Fruit fly (Drosophila melanogaster) whole organism, embryonic: Measurements from ENCODE around the gene CG3630.
A peak's percentile ranks its signal among the peaks of the same experiment; 100 is the strongest.

Experiments
- ATbp ChIP-seq: fragments of 200-800 bp; sonication (Bioruptor generic); optimal IDR thresholded peaks from 2 replicates; lab custom pipeline; 2017; ENCODE audit warnings: missing biosample characterization, mild to moderate bottlenecking, missing genetic modification characterization, missing genetic modification reagents
- B-H1 ChIP-seq: fragments of 200-800 bp; sonication (Bioruptor generic); IDR thresholded peaks from 3 replicates; pipeline ENCODE4 v1.3.6; 2022; ENCODE audit warnings: missing biosample characterization, missing genetic modification characterization
- CG10267 ChIP-seq: fragments of 200-800 bp; sonication (Bioruptor generic); optimal IDR thresholded peaks from 2 replicates; lab custom pipeline; 2018; ENCODE audit warnings: missing biosample characterization, mild to moderate bottlenecking, missing genetic modification characterization, moderate library complexity
- CG10543 ChIP-seq: fragments of 200-800 bp; sonication (Bioruptor generic); optimal IDR thresholded peaks from 3 replicates; lab custom pipeline; 2017; ENCODE audit warnings: missing biosample characterization, mild to moderate bottlenecking, missing genetic modification characterization, moderate library complexity
- CG10565 ChIP-seq: fragments of 200-800 bp; sonication (Bioruptor generic); optimal IDR thresholded peaks from 3 replicates; lab custom pipeline; 2016; ENCODE audit warnings: missing biosample characterization, mild to moderate bottlenecking, missing genetic modification characterization
- CG11398 ChIP-seq: fragments of 200-800 bp; sonication (Bioruptor generic); optimal IDR thresholded peaks from 2 replicates; lab custom pipeline; 2016; ENCODE audit warnings: missing biosample characterization, missing genetic modification characterization
- CG11723 ChIP-seq: fragments of 200-800 bp; sonication (Bioruptor generic); optimal IDR thresholded peaks from 2 replicates; lab custom pipeline; 2017; ENCODE audit warnings: missing biosample characterization, mild to moderate bottlenecking, missing genetic modification characterization
- CG12769 ChIP-seq: fragments of 200-800 bp; sonication (Bioruptor generic); optimal IDR thresholded peaks from 2 replicates; lab custom pipeline; 2019; ENCODE audit warnings: missing biosample characterization, mild to moderate bottlenecking, missing genetic modification characterization, moderate library complexity
- CG13123 ChIP-seq: fragments of 200-800 bp; sonication (Bioruptor generic); optimal IDR thresholded peaks from 2 replicates; lab custom pipeline; 2016; ENCODE audit warnings: missing biosample characterization, missing genetic modification characterization
- CG14860 ChIP-seq: fragments of 200-800 bp; sonication (Bioruptor generic); IDR thresholded peaks from 3 replicates; pipeline ENCODE4 v1.3.6; 2022; ENCODE audit warnings: missing biosample characterization, missing genetic modification characterization; ENCODE audit not compliant: partially characterized antibody
- CG17186 ChIP-seq: fragments of 200-800 bp; sonication (Bioruptor generic); optimal IDR thresholded peaks from 3 replicates; lab custom pipeline; 2017; ENCODE audit warnings: missing biosample characterization, missing genetic modification reagents, missing genetic modification characterization
- CG17359 ChIP-seq: fragments of 200-800 bp; sonication (Bioruptor generic); optimal IDR thresholded peaks from 3 replicates; lab custom pipeline; 2018; ENCODE audit warnings: missing biosample characterization, mild to moderate bottlenecking, missing genetic modification characterization, moderate library complexity
- CG17802 ChIP-seq: fragments of 200-800 bp; sonication (Bioruptor generic); optimal IDR thresholded peaks from 2 replicates; lab custom pipeline; 2018; ENCODE audit warnings: missing biosample characterization, mild to moderate bottlenecking, missing genetic modification characterization, moderate library complexity
- CG1792 ChIP-seq: fragments of 200-800 bp; sonication (Bioruptor generic); optimal IDR thresholded peaks from 2 replicates; lab custom pipeline; 2016; ENCODE audit warnings: missing biosample characterization, missing genetic modification characterization
- CG4360 ChIP-seq: fragments of 200-800 bp; sonication (Bioruptor generic); IDR thresholded peaks from 2 replicates; pipeline ENCODE4 v1.3.6; 2022; ENCODE audit warnings: missing biosample characterization, missing genetic modification characterization
- CG6175 ChIP-seq: fragments of 200-800 bp; sonication (Bioruptor generic); IDR thresholded peaks from 3 replicates; pipeline ENCODE4 v1.3.6; 2022; ENCODE audit warnings: missing biosample characterization, missing genetic modification characterization
- CG6813 ChIP-seq: fragments of 200-800 bp; sonication (Bioruptor generic); optimal IDR thresholded peaks from 2 replicates; lab custom pipeline; 2017; ENCODE audit warnings: missing biosample characterization, missing genetic modification characterization, mild to moderate bottlenecking, moderate library complexity, missing genetic modification reagents
- CG8388 ChIP-seq: fragments of 200-800 bp; sonication (Bioruptor generic); optimal IDR thresholded peaks from 2 replicates; lab custom pipeline; 2019; ENCODE audit warnings: missing biosample characterization, mild to moderate bottlenecking, missing genetic modification characterization, moderate library complexity
- CG9817 ChIP-seq: fragments of 200-800 bp; sonication (Bioruptor generic); optimal IDR thresholded peaks from 2 replicates; lab custom pipeline; 2018; ENCODE audit warnings: missing biosample characterization, mild to moderate bottlenecking, missing genetic modification characterization, moderate library complexity
- Dek ChIP-seq: fragments of 200-800 bp; sonication (Bioruptor generic); optimal IDR thresholded peaks from 3 replicates; lab custom pipeline; 2019; ENCODE audit warnings: missing biosample characterization, mild to moderate bottlenecking, missing genetic modification characterization, moderate library complexity
- Dfd ChIP-seq, 2 experiments: fragments of >200 bp; optimal IDR thresholded peaks; 2 replicates each; lab custom pipeline; 2017; ENCODE audit warnings: missing biosample characterization in 2 of 2, missing genetic modification characterization in 2 of 2
- Dip3 ChIP-seq: fragments of 200-800 bp; sonication (Bioruptor generic); optimal IDR thresholded peaks from 3 replicates; lab custom pipeline; 2016; ENCODE audit warnings: missing biosample characterization, missing genetic modification characterization
- E2f2 ChIP-seq: fragments of 200-800 bp; sonication (Bioruptor generic); IDR thresholded peaks from 2 replicates; pipeline ENCODE4 v1.3.6; 2022; ENCODE audit warnings: missing biosample characterization, missing genetic modification characterization
- Ets65A ChIP-seq: fragments of 200-800 bp; sonication (Bioruptor generic); peaks from one replicate; lab custom pipeline; 2016; ENCODE audit warnings: missing biosample characterization, missing genetic modification characterization
- Ets97D ChIP-seq: fragments of 200-800 bp; sonication (Bioruptor generic); optimal IDR thresholded peaks from 3 replicates; lab custom pipeline; 2016; ENCODE audit warnings: missing biosample characterization, missing genetic modification characterization
- H2.0 ChIP-seq: fragments of 200-800 bp; sonication (Bioruptor generic); IDR thresholded peaks from 2 replicates; pipeline ENCODE4 v1.3.6; 2022; ENCODE audit warnings: missing biosample characterization, missing genetic modification characterization
- Kr ChIP-seq: fragments of 200-800 bp; sonication (Bioruptor generic); optimal IDR thresholded peaks from 2 replicates; lab custom pipeline; 2017; ENCODE audit warnings: missing biosample characterization, mild to moderate bottlenecking, missing genetic modification characterization
- Lpt ChIP-seq: fragments of >200 bp; optimal IDR thresholded peaks from 2 replicates; lab custom pipeline; 2018; ENCODE audit warnings: missing biosample characterization, missing genetic modification characterization
- Max ChIP-seq: fragments of 200-800 bp; sonication (Bioruptor generic); optimal IDR thresholded peaks from 2 replicates; lab custom pipeline; 2016; ENCODE audit warnings: missing biosample characterization, mild to moderate bottlenecking, missing genetic modification characterization
- Neu2 ChIP-seq: fragments of 200-800 bp; sonication (Bioruptor generic); optimal IDR thresholded peaks from 3 replicates; lab custom pipeline; 2016; ENCODE audit warnings: missing biosample characterization, missing genetic modification characterization, borderline replicate concordance
- Nf-YB ChIP-seq: fragments of 200-800 bp; sonication (Bioruptor generic); optimal IDR thresholded peaks from 3 replicates; lab custom pipeline; 2019; ENCODE audit warnings: missing biosample characterization, mild to moderate bottlenecking, missing genetic modification characterization, moderate library complexity
- Poxn ChIP-seq: fragments of 200-800 bp; sonication (Bioruptor generic); IDR thresholded peaks from 2 replicates; pipeline ENCODE4 v1.3.6; 2022; ENCODE audit warnings: missing biosample characterization, missing genetic modification characterization
- Ssrp ChIP-seq: fragments of 200-800 bp; sonication (Bioruptor generic); optimal IDR thresholded peaks from 2 replicates; lab custom pipeline; 2018; ENCODE audit warnings: missing biosample characterization, mild to moderate bottlenecking, missing genetic modification characterization, moderate library complexity
- ap ChIP-seq: fragments of 200-800 bp; sonication (Bioruptor generic); IDR thresholded peaks from 2 replicates; pipeline ENCODE4 v1.3.6; 2022; ENCODE audit warnings: missing biosample characterization, missing genetic modification characterization
- ato ChIP-seq: fragments of 200-800 bp; sonication (Bioruptor generic); IDR thresholded peaks from 2 replicates; pipeline ENCODE4 v1.3.6; 2022; ENCODE audit warnings: missing biosample characterization, missing genetic modification characterization; ENCODE audit not compliant: partially characterized antibody
- cg ChIP-seq: fragments of 200-800 bp; sonication (Bioruptor generic); optimal IDR thresholded peaks from 3 replicates; lab custom pipeline; 2019; ENCODE audit warnings: missing biosample characterization, mild to moderate bottlenecking, missing genetic modification characterization, moderate library complexity
- crol ChIP-seq: fragments of 200-800 bp; sonication (Bioruptor generic); IDR thresholded peaks from 2 replicates; pipeline ENCODE4 v1.3.6; 2022; ENCODE audit warnings: missing biosample characterization, missing genetic modification characterization
- dati ChIP-seq: fragments of 200-800 bp; sonication (Bioruptor generic); IDR thresholded peaks from 2 replicates; pipeline ENCODE4 v1.3.6; 2022; ENCODE audit warnings: missing biosample characterization, missing genetic modification characterization
- dmrt99B ChIP-seq: fragments of 200-800 bp; sonication (Bioruptor generic); optimal IDR thresholded peaks from 2 replicates; lab custom pipeline; 2018; ENCODE audit warnings: missing biosample characterization, mild to moderate bottlenecking, missing genetic modification characterization, moderate library complexity
- fd64A ChIP-seq: fragments of 200-800 bp; sonication (Bioruptor generic); optimal IDR thresholded peaks from 3 replicates; lab custom pipeline; 2018; ENCODE audit warnings: missing biosample characterization, mild to moderate bottlenecking, missing genetic modification characterization
- kah ChIP-seq: fragments of 200-800 bp; sonication (Bioruptor generic); optimal IDR thresholded peaks from 2 replicates; lab custom pipeline; 2018; ENCODE audit warnings: missing biosample characterization, mild to moderate bottlenecking, missing genetic modification characterization
- pita ChIP-seq: fragments of 200-800 bp; sonication (Bioruptor generic); optimal IDR thresholded peaks from 2 replicates; lab custom pipeline; 2017; ENCODE audit warnings: missing biosample characterization, mild to moderate bottlenecking, missing genetic modification characterization
- sima ChIP-seq: fragments of 200-800 bp; sonication (Bioruptor generic); optimal IDR thresholded peaks from 2 replicates; lab custom pipeline; 2016; ENCODE audit warnings: missing biosample characterization, missing genetic modification characterization
- so ChIP-seq: fragments of 200-800 bp; sonication (Bioruptor generic); IDR thresholded peaks from 3 replicates; pipeline ENCODE4 v1.3.6; 2022; ENCODE audit warnings: missing biosample characterization, missing genetic modification characterization
- sr ChIP-seq: fragments of 200-800 bp; sonication (Bioruptor generic); IDR thresholded peaks from 3 replicates; pipeline ENCODE4 v1.3.6; 2022; ENCODE audit warnings: missing biosample characterization, missing genetic modification characterization
- tap ChIP-seq: fragments of 200-800 bp; optimal IDR thresholded peaks from 3 replicates; lab custom pipeline; 2019; ENCODE audit warnings: missing biosample characterization, mild to moderate bottlenecking, missing genetic modification characterization, moderate library complexity
- twi ChIP-seq: fragments of 200-800 bp; optimal IDR thresholded peaks from 2 replicates; lab custom pipeline; 2019; ENCODE audit warnings: missing biosample characterization, mild to moderate bottlenecking, missing genetic modification characterization, moderate library complexity
- tx ChIP-seq: fragments of 200-800 bp; sonication (Bioruptor generic); optimal IDR thresholded peaks from 2 replicates; lab custom pipeline; 2016; ENCODE audit warnings: missing biosample characterization, missing genetic modification characterization
- zen2 ChIP-seq: fragments of 200-800 bp; sonication (Bioruptor generic); IDR thresholded peaks from 3 replicates; pipeline ENCODE4 v1.3.6; 2022; ENCODE audit warnings: missing biosample characterization, missing genetic modification characterization; ENCODE audit not compliant: partially characterized antibody

CG3630 gene

dm6 chrX:2135868-2136787 lies 25.9 kb upstream of the CG3630 start (continued):
- peak; percentile 41 for TF ChIP-seq H2.0
- no peak for TF ChIP-seq CG14860 (GFP tag; lab: Robert Waterston, UW)
- TF ChIP-seq CG13123 (GFP tag; lab: Kevin White, UChicago) = no peak
- no peak for TF ChIP-seq zen2 (GFP tag; lab: Robert Waterston, UW)
- no peak for TF ChIP-seq Dfd (GFP tag; optimal IDR thresholded peaks at IDR 0.05; lab: Kevin White, UChicago)
- no peak for TF ChIP-seq dati (GFP tag; lab: Robert Waterston, UW)
- TF ChIP-seq Ets97D (GFP tag; lab: Kevin White, UChicago) = no peak
- TF ChIP-seq tap = no peak
- peak; percentile 75 for TF ChIP-seq twi (tag; lab: Kevin White, UChicago)
- TF ChIP-seq tx (GFP tag; lab: Kevin White, UChicago) = no peak
- no peak for TF ChIP-seq Nf-YB (GFP tag; lab: Kevin White, UChicago)
- TF ChIP-seq CG1792 (GFP tag; lab: Kevin White, UChicago) = peak; percentile 17
- TF ChIP-seq Dip3 = peak; percentile 41
- TF ChIP-seq CG17359 (tag; lab: Kevin White, UChicago) = peak; percentile 15
- no peak for TF ChIP-seq sima (GFP tag; lab: Kevin White, UChicago)
- no peak for TF ChIP-seq pita
- TF ChIP-seq so (GFP tag; lab: Robert Waterston, UW) = no peak
- TF ChIP-seq CG11723 = no peak
- TF ChIP-seq CG17802 (tag; lab: Kevin White, UChicago) = peak; percentile 0
- TF ChIP-seq CG8388 (GFP tag; lab: Kevin White, UChicago) = peak; percentile 3
- no peak for TF ChIP-seq Kr (GFP tag; lab: Kevin White, UChicago)
- peak; percentile 34 for TF ChIP-seq ATbp (GFP tag; lab: Kevin White, UChicago)
- no peak for TF ChIP-seq cg
- TF ChIP-seq sr = 0 out of 3 replicates have a peak, but pooled peaks have one; percentile 23
- no peak for TF ChIP-seq CG17186
- no peak for TF ChIP-seq kah (GFP tag; lab: Kevin White, UChicago)
- TF ChIP-seq Neu2 (GFP tag; lab: Kevin White, UChicago) = no peak
- TF ChIP-seq CG10543 (GFP tag; lab: Kevin White, UChicago) = no peak
- no peak for TF ChIP-seq ap (GFP tag; lab: Robert Waterston, UW)
- peak; percentile 81 for TF ChIP-seq Ets65A (GFP tag; lab: Kevin White, UChicago)
- TF ChIP-seq CG12769 (tag; lab: Kevin White, UChicago) = no peak
- TF ChIP-seq CG10565 (GFP tag; lab: Kevin White, UChicago) = no peak
- no peak for TF ChIP-seq CG11398 (GFP tag; lab: Kevin White, UChicago)
- TF ChIP-seq fd64A (GFP tag; lab: Kevin White, UChicago) = no peak
- TF ChIP-seq Ssrp (tag; lab: Kevin White, UChicago) = peak; percentile 20
- no peak for TF ChIP-seq CG4360 (GFP tag; lab: Robert Waterston, UW)
- peak; percentile 19; the same call in 1 of the 2 replicates for TF ChIP-seq E2f2 (GFP tag; lab: Robert Waterston, UW)
- TF ChIP-seq ato (GFP tag; lab: Robert Waterston, UW) = no peak
- peak; percentile 46 for TF ChIP-seq dmrt99B (tag; lab: Kevin White, UChicago)
- TF ChIP-seq CG10267 (tag; lab: Kevin White, UChicago) = no peak
- TF ChIP-seq B-H1 (GFP tag; lab: Robert Waterston, UW) = peak; percentile 11; the same call in 1 of the 3 replicates
- no peak for TF ChIP-seq Lpt (GFP tag; lab: Kevin White, UChicago)
- TF ChIP-seq CG6813 (GFP tag; lab: Kevin White, UChicago) = no peak
- no peak for TF ChIP-seq CG6175 (GFP tag; lab: Robert Waterston, UW)
- no peak for TF ChIP-seq crol (GFP tag; lab: Robert Waterston, UW)
- TF ChIP-seq Max = no peak
- no peak for TF ChIP-seq Dek (tag; lab: Kevin White, UChicago)
- TF ChIP-seq CG9817 (tag; lab: Kevin White, UChicago) = peak; percentile 42
- TF ChIP-seq Poxn (GFP tag; lab: Robert Waterston, UW) = no peak
